Worm (Caenorhabditis elegans): ENCODE results near the gene ugt-52.

The ugt-52 gene

DNA sequence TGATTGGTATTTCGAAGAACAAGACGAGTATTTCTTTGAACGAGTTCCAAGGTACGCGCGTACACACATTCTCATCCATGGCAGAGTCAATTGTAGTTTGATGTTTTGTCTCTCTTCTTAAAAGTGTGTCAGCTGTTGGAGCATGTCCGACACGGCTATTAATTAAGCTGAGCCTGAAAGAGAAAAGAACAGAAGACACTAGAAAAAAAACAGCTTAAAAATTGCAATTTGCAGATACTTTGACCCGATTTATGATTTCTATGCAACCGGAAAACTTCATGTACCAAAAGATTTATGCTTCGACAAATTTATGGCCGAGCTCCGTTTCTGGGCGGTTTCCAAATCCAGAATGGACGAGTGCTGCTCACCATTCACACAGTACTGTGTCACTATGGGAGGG, 29.0 kb upstream of the ugt-52 start:
- TF ChIP-seq pros-1 (tag; optimal IDR thresholded peaks at IDR 0.05) (no peak), ceh-19 (GFP tag; optimal IDR thresholded peaks at IDR 0.05) (no peak), ceh-6 (GFP tag; optimal IDR thresholded peaks at IDR 0.05) (no peak), hlh-13 (GFP tag; optimal IDR thresholded peaks at IDR 0.05) (no peak), hlh-15 (tag; optimal IDR thresholded peaks at IDR 0.05) (no peak), mec-3 (tag; optimal IDR thresholded peaks at IDR 0.05; ENCODE audit: borderline replicate concordance) (no peak)

DNA sequence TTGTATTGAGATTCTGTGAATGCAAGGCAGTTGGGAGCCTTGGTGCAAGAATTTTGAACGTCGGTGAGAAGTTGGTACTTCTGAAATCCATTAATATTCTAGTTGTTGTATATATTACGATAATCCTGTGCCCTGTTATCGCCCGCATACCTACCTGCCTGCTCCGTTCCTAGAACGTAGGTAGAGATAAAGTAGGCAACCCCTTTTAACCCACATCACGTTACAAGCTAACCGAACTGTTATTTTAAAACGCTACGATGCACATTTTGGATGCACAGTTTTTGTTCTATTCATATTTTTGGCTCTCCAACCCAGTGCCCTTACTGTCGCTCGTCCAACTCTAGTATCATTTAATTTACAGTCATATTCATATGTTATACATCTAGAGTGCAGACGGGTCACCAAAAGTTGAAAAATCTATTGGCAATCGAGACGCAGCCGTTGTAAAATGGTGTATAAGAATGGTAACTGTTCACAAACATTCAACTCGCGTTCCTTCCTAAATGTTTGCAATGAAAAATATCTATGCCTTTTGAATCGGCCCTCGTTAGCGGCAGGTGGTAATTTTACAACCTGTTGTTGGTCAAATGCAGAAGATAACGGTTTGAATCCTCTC, 24.1 kb upstream of the ugt-52 start:
- no peak for TF ChIP-seq pag-3 (tag; optimal IDR thresholded peaks at IDR 0.05; ENCODE audit: borderline replicate concordance)
- TF ChIP-seq elt-2 (tag; optimal IDR thresholded peaks at IDR 0.05) = no peak
- TF ChIP-seq K02D7.2 (tag; optimal IDR thresholded peaks at IDR 0.05) = no peak
- no peak for TF ChIP-seq ceh-6 (GFP tag; optimal IDR thresholded peaks at IDR 0.05)
- TF ChIP-seq eyg-1 (tag; optimal IDR thresholded peaks at IDR 0.05) = no peak
- TF ChIP-seq ceh-22 (tag; optimal IDR thresholded peaks at IDR 0.05) = no peak
- no peak for TF ChIP-seq pax-1 (tag; optimal IDR thresholded peaks at IDR 0.05)
- no peak for TF ChIP-seq ceh-14 (tag; optimal IDR thresholded peaks at IDR 0.05)
- TF ChIP-seq ceh-31 (tag; optimal IDR thresholded peaks at IDR 0.05) = no peak
- no peak for TF ChIP-seq C08G9.2 (tag; optimal IDR thresholded peaks at IDR 0.05)
- no peak for TF ChIP-seq npax-4 (tag; optimal IDR thresholded peaks at IDR 0.05)
- no peak for TF ChIP-seq sox-2 (GFP tag; IDR thresholded peaks at IDR 0.05)

DNA sequence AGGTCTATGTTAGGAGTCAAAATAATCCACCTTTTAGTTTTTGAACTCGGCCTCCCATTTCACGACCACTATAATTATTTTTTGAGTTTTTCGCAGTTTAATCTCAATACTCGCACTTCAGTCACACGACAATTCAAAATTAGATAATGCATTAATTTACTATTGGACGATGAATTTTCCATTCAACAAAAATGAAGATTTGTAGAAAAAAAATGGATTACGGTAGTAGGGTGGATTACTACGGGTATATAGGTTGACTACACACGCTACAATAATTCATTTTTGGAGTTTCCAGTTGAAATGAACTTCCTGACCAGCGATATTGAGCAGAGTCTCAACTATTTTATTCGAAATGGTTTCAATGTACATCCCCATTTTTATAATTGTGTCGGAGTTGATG, 22.2 kb upstream of the ugt-52 start, which contains the start of gene srt-23:
Gene srt-23 (plus strand): TSS at position 301 of the 400 bp plus-strand sequence.
- TF ChIP-seq rnt-1 (tag; optimal IDR thresholded peaks at IDR 0.05) (no peak), ceh-6 (GFP tag; optimal IDR thresholded peaks at IDR 0.05) (no peak), lin-11 (tag; optimal IDR thresholded peaks at IDR 0.05) (no peak), unc-55 (GFP tag; optimal IDR thresholded peaks at IDR 0.05) (no peak), pros-1 (tag; optimal IDR thresholded peaks at IDR 0.05) (no peak), elt-2 (tag; optimal IDR thresholded peaks at IDR 0.05) (no peak)

DNA sequence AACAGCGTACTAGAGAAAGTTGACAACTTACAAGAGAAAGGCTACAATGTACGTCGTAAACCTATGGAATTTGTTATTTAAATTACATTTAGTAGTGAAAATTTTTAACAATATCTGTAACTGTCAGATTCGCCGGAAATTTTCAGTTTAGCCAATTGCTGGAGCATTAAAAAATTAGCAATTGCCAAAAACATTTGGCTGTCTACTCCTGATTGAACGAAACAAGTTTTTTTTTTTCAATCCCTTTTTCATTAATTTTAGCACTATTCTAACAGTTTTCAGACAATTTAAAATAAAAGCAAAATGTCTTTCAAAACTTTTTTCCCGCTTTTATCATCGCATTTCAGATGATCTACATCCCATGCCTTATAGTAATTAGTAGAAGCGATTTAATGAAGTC, 21.6 kb upstream of the ugt-52 start:
- no peak for TF ChIP-seq eyg-1 (tag; optimal IDR thresholded peaks at IDR 0.05)
- no peak for TF ChIP-seq elt-4 (tag; optimal IDR thresholded peaks at IDR 0.05)
- TF ChIP-seq unc-42 (tag; optimal IDR thresholded peaks at IDR 0.05) = no peak
- no peak for TF ChIP-seq ceh-19 (GFP tag; optimal IDR thresholded peaks at IDR 0.05)
- TF ChIP-seq ceh-14 (tag; optimal IDR thresholded peaks at IDR 0.05) = no peak
- TF ChIP-seq hlh-13 (GFP tag; optimal IDR thresholded peaks at IDR 0.05) = no peak
- no peak for TF ChIP-seq tbx-2 (tag; optimal IDR thresholded peaks at IDR 0.05)

DNA sequence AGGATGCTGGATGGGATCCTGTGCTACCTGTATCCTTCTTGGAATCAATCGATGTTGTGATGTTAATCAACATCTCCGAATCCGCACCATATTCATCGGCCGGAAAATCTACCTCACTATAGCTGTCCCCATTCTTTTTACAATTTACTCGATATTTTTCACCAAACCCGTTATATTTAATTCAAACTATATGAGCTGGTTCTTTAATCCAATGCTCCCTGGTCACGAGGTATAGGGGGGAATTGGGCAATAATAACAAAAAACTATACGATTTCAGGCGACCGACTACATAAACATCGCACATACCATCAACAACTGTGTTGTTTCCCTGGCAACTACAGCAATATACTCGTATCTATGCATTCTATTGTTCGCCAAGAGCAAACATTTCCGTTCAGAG, 21.0 kb upstream of the ugt-52 start:
- TF ChIP-seq ceh-31 (tag; optimal IDR thresholded peaks at IDR 0.05) = no peak

DNA sequence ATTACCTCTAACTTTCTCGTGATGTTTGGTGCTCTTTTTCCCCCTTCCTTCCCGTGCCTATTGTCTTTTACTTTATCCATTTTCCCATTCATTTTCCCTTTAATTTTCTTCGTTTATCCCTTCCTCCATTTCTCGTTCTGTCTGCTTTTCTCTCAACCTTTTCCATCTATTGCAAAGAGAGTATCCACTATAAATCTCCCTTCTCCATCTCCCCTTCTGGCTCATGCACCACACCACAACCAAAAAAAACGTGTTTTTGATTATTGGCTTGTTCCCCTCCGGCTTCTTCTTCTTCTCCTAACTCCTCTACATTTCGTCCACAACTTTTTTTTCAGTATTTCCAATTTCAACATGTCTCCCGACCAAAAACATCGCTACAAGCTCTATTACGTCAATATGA, 18.3 kb upstream of the ugt-52 start, which contains the start of gene gst-40:
Gene gst-40 (plus strand): TSS at position 236 of the 400 bp plus-strand sequence.
- no peak for TF ChIP-seq nhr-232 (tag; optimal IDR thresholded peaks at IDR 0.05)
- no peak for TF ChIP-seq ceh-45 (GFP tag; IDR thresholded peaks at IDR 0.05)
- TF ChIP-seq nfya-1 (tag; optimal IDR thresholded peaks at IDR 0.05) = no peak
- TF ChIP-seq fax-1 (tag; optimal IDR thresholded peaks at IDR 0.05) = no peak
- no peak for TF ChIP-seq ceh-24 (tag; optimal IDR thresholded peaks at IDR 0.05)
- TF ChIP-seq che-1 (tag; optimal IDR thresholded peaks at IDR 0.05) = no peak
- peak; percentile 39 for TF ChIP-seq unc-42 (tag; optimal IDR thresholded peaks at IDR 0.05)
- TF ChIP-seq hlh-13 (GFP tag; optimal IDR thresholded peaks at IDR 0.05) = no peak
- TF ChIP-seq syd-9 (tag; optimal IDR thresholded peaks at IDR 0.05) = no peak
